Fruit fly (Drosophila melanogaster) whole organism: ENCODE measurements around the gene Vm26Ab.

Source experiments
- CG8478 ChIP-seq: fragments of >200 bp; optimal IDR thresholded peaks from 2 replicates; lab custom pipeline; 2018; ENCODE audit warnings: inconsistent platforms
- Dll ChIP-seq: fragments of >200 bp; optimal IDR thresholded peaks from 2 replicates; lab custom pipeline; 2017
- EcR ChIP-seq, 2 experiments: fragments of >200 bp; optimal IDR thresholded peaks; 2 replicates each; lab custom pipeline; 2017; ENCODE audit warnings: missing biosample characterization in 2 of 2, missing genetic modification characterization in 2 of 2, missing genetic modification reagents in 2 of 2
- pan ChIP-seq: fragments of >200 bp; optimal IDR thresholded peaks from 2 replicates; lab custom pipeline; 2017
- psq ChIP-seq: fragments of >200 bp; optimal IDR thresholded peaks from 2 replicates; lab custom pipeline; 2017

DNA sequence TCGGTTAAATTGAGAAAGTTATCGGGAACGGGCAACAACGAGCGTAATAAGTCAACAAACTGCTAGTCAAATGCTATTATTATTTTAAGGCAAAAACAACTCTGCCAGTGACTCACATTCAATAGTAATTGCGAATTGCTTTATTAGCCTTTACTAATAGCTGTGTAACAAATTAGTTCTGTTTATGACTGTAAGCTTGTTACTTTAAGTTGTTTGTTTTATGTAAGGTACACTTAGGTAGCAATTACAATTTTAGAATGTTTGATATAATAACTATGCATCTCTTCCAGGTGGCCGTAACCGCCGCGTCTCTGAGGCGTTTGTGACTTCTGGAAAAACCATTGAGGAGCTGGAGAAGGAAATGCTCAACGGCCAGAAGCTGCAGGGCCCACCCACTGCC, 10.1 kb upstream of the Vm26Ab start:
- TF ChIP-seq Dll (no peak), psq (lab: Kevin White, UChicago) (no peak), pan (no peak), CG8478 (lab: Kevin White, UChicago) (no peak), EcR (GFP tag; optimal IDR thresholded peaks at IDR 0.05; lab: Kevin White, UChicago) (no peak)
